Fruit fly (Drosophila melanogaster): ENCODE measurements around the gene ssh.

DNA sequence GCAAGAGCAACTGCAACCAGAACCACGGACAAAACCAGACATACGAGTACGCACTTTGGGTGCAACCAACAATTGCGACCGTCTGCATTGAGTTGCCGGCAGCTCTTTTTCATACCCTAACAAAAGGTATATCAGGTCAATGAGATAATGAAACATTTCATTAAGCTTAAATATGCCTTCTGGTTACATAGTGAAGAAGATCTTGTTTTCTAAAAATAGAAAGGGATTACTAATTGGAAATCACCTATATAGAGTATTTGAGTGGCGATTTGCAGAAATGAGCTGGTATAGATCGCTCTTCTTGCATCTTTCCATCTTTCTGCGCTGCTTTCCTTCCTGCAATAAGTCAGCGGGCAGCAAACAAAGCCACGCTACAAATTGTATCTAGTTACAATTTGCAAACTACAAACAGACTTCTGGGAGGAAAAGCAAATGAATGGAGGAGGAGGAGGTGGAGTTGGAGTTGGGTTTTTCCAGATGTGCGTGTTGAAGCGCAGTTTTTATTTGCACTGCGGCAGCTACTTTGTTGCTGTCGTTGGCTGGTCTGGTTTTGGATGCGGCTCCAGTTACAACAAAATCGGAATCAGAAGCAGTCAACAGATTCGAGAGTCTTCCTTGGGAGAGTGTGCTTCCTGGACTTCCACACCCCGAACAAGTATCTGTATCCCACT, 30.1 kb upstream of the ssh start:
- TF ChIP-seq pan (optimal IDR thresholded peaks at IDR 0.05) = no peak
- no peak for TF ChIP-seq psq (optimal IDR thresholded peaks at IDR 0.05)
- TF ChIP-seq Dll (optimal IDR thresholded peaks at IDR 0.05) = no peak
